Worm (Caenorhabditis elegans) whole organism, L1 larva: ENCODE data around the gene thn-1.

Experiments
- F16B12.6 ChIP-seq: fragments of 150-350 bp; optimal IDR thresholded peaks from 2 replicates; lab custom pipeline; 2014; ENCODE audit warnings: missing biosample characterization, missing genetic modification characterization
- Y116A8C.19 ChIP-seq: sonication (generic microtip); optimal IDR thresholded peaks from 2 replicates; lab custom pipeline; 2016; ENCODE audit warnings: missing compliant biosample characterization, missing genetic modification characterization, borderline replicate concordance
- blmp-1 ChIP-seq: fragments of 150-350 bp; optimal IDR thresholded peaks from 2 replicates; lab custom pipeline; 2014; ENCODE audit warnings: missing biosample characterization, missing genetic modification characterization
- ceh-8 ChIP-seq: fragments of 200-800 bp; sonication (Bioruptor generic); optimal IDR thresholded peaks from 2 replicates; lab custom pipeline; 2018; ENCODE audit warnings: mild to moderate bottlenecking, missing genetic modification characterization, moderate library complexity, missing compliant biosample characterization
- ceh-82 ChIP-seq, 3 experiments: fragments of 150-350 bp in 1 of 3; sonication (generic microtip) in 2 of 3; optimal IDR thresholded peaks; 2 replicates each; lab custom pipeline; 2014 to 2017; ENCODE audit warnings: missing biosample characterization in 3 of 3, missing genetic modification characterization in 3 of 3
- ces-1 ChIP-seq: fragments of 150-350 bp; optimal IDR thresholded peaks from 2 replicates; lab custom pipeline; 2014; ENCODE audit warnings: missing biosample characterization, missing genetic modification reagents, missing genetic modification characterization
- dpl-1 ChIP-seq, 3 experiments: fragments of 150-350 bp in 2 of 3; sonication (generic microtip) in 1 of 3; optimal IDR thresholded peaks; 2 replicates each; lab custom pipeline; 2014 to 2017; ENCODE audit warnings: missing biosample characterization in 3 of 3, missing genetic modification characterization in 3 of 3, missing genetic modification reagents in 3 of 3
- dsc-1 ChIP-seq: sonication (generic microtip); optimal IDR thresholded peaks from 2 replicates; lab custom pipeline; 2016; ENCODE audit warnings: mild to moderate bottlenecking, missing genetic modification characterization, missing compliant biosample characterization
- efl-1 ChIP-seq, 4 experiments: fragments of 150-350 bp; optimal IDR thresholded peaks in 3 of 4; peaks in 1 of 4; 1 replicate in 1 of 4; 2 replicates in 3 of 4; lab custom pipeline; 2014; ENCODE audit warnings: missing biosample characterization in 2 of 4, missing genetic modification characterization in 2 of 4, missing genetic modification reagents in 2 of 4
- egl-13 ChIP-seq: sonication (generic microtip); optimal IDR thresholded peaks from 2 replicates; lab custom pipeline; 2016; ENCODE audit warnings: missing genotype, missing genetic modification reagents, missing genetic modification characterization, missing compliant biosample characterization
- ets-5 ChIP-seq: fragments of 200-800 bp; sonication (Bioruptor generic); IDR thresholded peaks from 2 replicates; pipeline ENCODE4 v1.3.6; 2022; ENCODE audit warnings: missing genetic modification characterization, missing compliant biosample characterization
- fkh-10 ChIP-seq: sonication (generic microtip); optimal IDR thresholded peaks from 2 replicates; lab custom pipeline; 2017; ENCODE audit warnings: missing biosample characterization, missing genetic modification reagents, missing genetic modification characterization
- hlh-4 ChIP-seq: sonication (generic microtip); optimal IDR thresholded peaks from 2 replicates; lab custom pipeline; 2016; ENCODE audit warnings: mild to moderate bottlenecking, missing genetic modification characterization, missing compliant biosample characterization
- hpl-2 ChIP-seq: fragments of 150-350 bp; optimal IDR thresholded peaks from 2 replicates; lab custom pipeline; 2014; ENCODE audit warnings: missing biosample characterization, missing genetic modification reagents, missing genetic modification characterization
- irx-1 ChIP-seq: sonication (generic microtip); optimal IDR thresholded peaks from 2 replicates; lab custom pipeline; 2016; ENCODE audit warnings: missing genetic modification characterization, missing compliant biosample characterization
- lin-14 ChIP-seq: fragments of 200-800 bp; sonication (Bioruptor generic); optimal IDR thresholded peaks from 2 replicates; lab custom pipeline; 2018; ENCODE audit warnings: mild to moderate bottlenecking, missing genetic modification characterization, moderate library complexity, missing compliant biosample characterization
- lin-35 ChIP-seq, 2 experiments: fragments of 150-350 bp; optimal IDR thresholded peaks; 2 replicates each; lab custom pipeline; 2014; ENCODE audit warnings: missing biosample characterization in 2 of 2, missing genetic modification characterization in 2 of 2, missing genetic modification reagents in 2 of 2
- lin-39 ChIP-seq: fragments of 150-350 bp; optimal IDR thresholded peaks from 2 replicates; lab custom pipeline; 2014; ENCODE audit warnings: missing biosample characterization, missing genetic modification reagents, missing genetic modification characterization
- lsy-2 ChIP-seq, 2 experiments: fragments of 150-350 bp; optimal IDR thresholded peaks; 2 replicates each; lab custom pipeline; 2014; ENCODE audit warnings: missing biosample characterization in 2 of 2, missing genetic modification characterization in 2 of 2
- mdl-1 ChIP-seq, 2 experiments: fragments of 150-350 bp; optimal IDR thresholded peaks; 2 replicates each; lab custom pipeline; 2014 to 2017; ENCODE audit warnings: missing biosample characterization in 2 of 2, missing genetic modification characterization in 2 of 2, inconsistent platforms in 1 of 2
- mep-1 ChIP-seq: fragments of 150-350 bp; optimal IDR thresholded peaks from 2 replicates; lab custom pipeline; 2014; ENCODE audit warnings: missing biosample characterization, missing genetic modification characterization
- nhr-19 ChIP-seq: fragments of 200-800 bp; sonication (Bioruptor generic); conservative IDR thresholded peaks from 2 replicates; pipeline ENCODE4 v1.3.6; 2022; ENCODE audit warnings: missing genetic modification characterization, missing compliant biosample characterization
- nhr-20 ChIP-seq: sonication (generic microtip); optimal IDR thresholded peaks from 2 replicates; lab custom pipeline; 2016; ENCODE audit warnings: mild to moderate bottlenecking, missing genetic modification characterization, missing compliant biosample characterization
- nhr-28 ChIP-seq: fragments of 150-350 bp; optimal IDR thresholded peaks from 2 replicates; lab custom pipeline; 2014; ENCODE audit warnings: missing biosample characterization, missing genetic modification characterization
- nhr-47 ChIP-seq: sonication (generic microtip); optimal IDR thresholded peaks from 2 replicates; lab custom pipeline; 2016; ENCODE audit warnings: mild to moderate bottlenecking, missing genetic modification characterization, moderate library complexity, missing compliant biosample characterization
- nhr-71 ChIP-seq: sonication (generic microtip); optimal IDR thresholded peaks from 2 replicates; lab custom pipeline; 2016; ENCODE audit warnings: mild to moderate bottlenecking, missing genetic modification characterization, moderate library complexity, missing compliant biosample characterization
- nhr-76 ChIP-seq: sonication (generic microtip); optimal IDR thresholded peaks from 2 replicates; lab custom pipeline; 2017; ENCODE audit warnings: missing biosample characterization, missing genetic modification characterization
- nhr-77 ChIP-seq: fragments of 150-350 bp; optimal IDR thresholded peaks from 2 replicates; lab custom pipeline; 2014; ENCODE audit warnings: missing biosample characterization, missing genetic modification characterization
- nhr-84 ChIP-seq: sonication (generic microtip); optimal IDR thresholded peaks from 2 replicates; lab custom pipeline; 2017; ENCODE audit warnings: missing biosample characterization, missing genetic modification characterization
- rnt-1 ChIP-seq: sonication (generic microtip); optimal IDR thresholded peaks from 2 replicates; lab custom pipeline; 2016; ENCODE audit warnings: mild to moderate bottlenecking, missing genetic modification characterization, moderate library complexity, missing compliant biosample characterization
- snu-23 ChIP-seq: sonication (generic microtip); optimal IDR thresholded peaks from 2 replicates; lab custom pipeline; 2016; ENCODE audit warnings: missing genetic modification characterization, missing compliant biosample characterization
- sox-4 ChIP-seq: sonication (generic microtip); optimal IDR thresholded peaks from 2 replicates; lab custom pipeline; 2016; ENCODE audit warnings: missing genetic modification characterization, missing compliant biosample characterization
- sup-37 ChIP-seq: fragments of 200-800 bp; sonication (Bioruptor generic); optimal IDR thresholded peaks from 2 replicates; lab custom pipeline; 2018; ENCODE audit warnings: mild to moderate bottlenecking, missing genetic modification characterization, missing compliant biosample characterization
- unc-130 ChIP-seq: fragments of 150-350 bp; optimal IDR thresholded peaks from 2 replicates; lab custom pipeline; 2017; ENCODE audit warnings: missing biosample characterization, missing genetic modification characterization, inconsistent platforms
- unc-62 ChIP-seq: fragments of 150-350 bp; optimal IDR thresholded peaks from 2 replicates; lab custom pipeline; 2014; ENCODE audit warnings: missing biosample characterization, missing genetic modification reagents, missing genetic modification characterization
- unc-98 ChIP-seq: fragments of 200-800 bp; sonication (Bioruptor generic); IDR thresholded peaks from 2 replicates; pipeline ENCODE4 v1.3.6; 2022; ENCODE audit warnings: missing genetic modification characterization, missing compliant biosample characterization

The thn-1 gene

DNA sequence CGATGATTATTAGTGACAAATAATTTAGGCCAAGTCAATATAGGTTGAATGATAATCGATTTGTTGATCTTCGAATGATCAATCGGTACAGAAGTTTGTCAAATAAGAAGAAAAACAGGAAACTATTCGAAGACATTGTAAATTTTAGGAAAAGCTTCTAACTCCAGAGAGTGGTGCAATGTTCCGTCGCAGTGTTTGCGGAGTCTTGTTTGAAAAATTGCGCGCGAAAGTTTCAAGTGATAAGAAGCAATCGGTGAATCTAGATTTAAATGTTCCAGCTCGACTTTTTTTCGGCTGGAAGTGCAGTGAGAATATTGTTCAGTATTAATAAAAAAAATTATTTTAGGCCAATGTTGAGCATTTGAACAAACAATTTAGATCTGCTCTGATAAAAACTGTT lies 45.2 kb upstream of the thn-1 start (continued):
- TF ChIP-seq ets-5 (GFP tag; lab: Robert Waterston, UW) (no peak), irx-1 (tag; lab: Kevin White, UChicago) (no peak), lin-35 (GFP tag; optimal IDR thresholded peaks at IDR 0.05; lab: Kevin White, UChicago) (peak; percentile 74 to 82)

DNA sequence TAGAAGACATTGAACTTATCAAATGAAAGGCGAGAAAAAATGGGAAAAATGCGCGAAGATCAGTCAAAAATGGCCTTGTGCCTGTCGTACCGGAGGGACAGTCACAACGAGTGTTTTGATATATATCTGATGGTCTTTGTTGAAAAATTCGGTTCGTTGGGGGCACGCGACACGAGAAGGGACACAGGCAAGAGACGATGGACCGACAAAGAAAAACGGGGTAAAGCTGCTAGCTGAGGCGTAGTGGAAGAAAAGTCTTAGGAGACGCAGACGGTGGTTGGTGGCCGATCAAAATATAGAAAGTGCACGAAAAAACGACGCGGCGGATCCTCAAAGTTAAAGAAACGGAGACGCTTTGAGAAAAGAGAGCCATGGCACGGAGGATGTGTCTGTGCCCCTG lies 44.6 kb upstream of the thn-1 start:
- TF ChIP-seq ceh-8 (GFP tag; lab: Kevin White, UChicago) (no peak), nhr-84 (no peak), sox-4 (no peak), nhr-76 (no peak), nhr-20 (peak; percentile 21), lin-39 (tag; lab: Kevin White, UChicago) (no peak), nhr-47 (tag; lab: Kevin White, UChicago) (no peak), efl-1 (optimal IDR thresholded peaks at IDR 0.05; lab: Kevin White, UChicago) (peak; percentile 38 to 54), efl-1 (GFP tag; optimal IDR thresholded peaks at IDR 0.05 in 1 of 2; lab: Kevin White, UChicago) (peak; percentile 21 to 63), unc-98 (GFP tag; lab: Robert Waterston, UW) (no peak), lin-14 (peak; percentile 76), fkh-10 (no peak), dpl-1 (GFP tag; optimal IDR thresholded peaks at IDR 0.05; lab: Kevin White, UChicago) (peak in 2 of 3 experiments; percentile 1 to 36), dsc-1 (tag; lab: Kevin White, UChicago) (peak; percentile 12), rnt-1 (tag; lab: Kevin White, UChicago) (peak; percentile 54), nhr-71 (tag; lab: Kevin White, UChicago) (peak; percentile 60), unc-130 (tag; lab: Kevin White, UChicago) (peak; percentile 22), Y116A8C.19 (no peak), hlh-4 (tag; lab: Kevin White, UChicago) (no peak), ceh-82 (tag; optimal IDR thresholded peaks at IDR 0.05; lab: Kevin White, UChicago) (peak in 1 of 3 experiments; percentile 44), ces-1 (GFP tag; lab: Kevin White, UChicago) (no peak), mdl-1 (tag; optimal IDR thresholded peaks at IDR 0.05; lab: Kevin White, UChicago) (peak in 1 of 2 experiments; percentile 39), mep-1 (tag; lab: Kevin White, UChicago) (peak; percentile 13), blmp-1 (tag; lab: Kevin White, UChicago) (peak; percentile 32), egl-13 (no peak), snu-23 (GFP tag; lab: Kevin White, UChicago) (peak; percentile 34), nhr-77 (tag; lab: Kevin White, UChicago) (no peak), hpl-2 (GFP tag; lab: Kevin White, UChicago) (no peak), unc-62 (GFP tag; lab: Kevin White, UChicago) (no peak), F16B12.6 (tag; lab: Kevin White, UChicago) (peak; percentile 25), nhr-19 (GFP tag; lab: Robert Waterston, UW) (peak; percentile 22; the same call in 1 of the 2 replicates), lsy-2 (tag; optimal IDR thresholded peaks at IDR 0.05; lab: Kevin White, UChicago) (peak in 1 of 2 experiments; percentile 39), nhr-28 (tag; lab: Kevin White, UChicago) (no peak)

DNA sequence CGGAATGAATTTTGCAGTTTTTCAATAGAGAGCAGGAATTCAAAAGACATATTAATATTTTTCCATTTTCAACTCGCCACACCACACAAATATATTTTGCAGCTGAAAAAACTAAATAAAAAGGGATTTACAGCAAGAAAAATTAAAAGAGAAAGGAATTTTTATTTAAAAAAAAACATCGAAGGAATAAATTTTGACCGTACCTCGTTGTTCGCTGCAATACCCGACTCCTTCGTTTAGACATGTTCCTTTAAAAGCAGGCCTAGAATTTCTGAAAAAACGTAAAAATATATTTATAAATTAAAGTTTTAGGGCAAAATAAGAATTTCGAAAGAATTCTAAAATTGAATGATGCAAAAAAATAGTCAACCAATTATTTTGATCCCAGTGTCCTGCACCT lies 44.1 kb upstream of the thn-1 start, which contains the start of gene F19B6.1:
F19B6.1 (minus strand) TSS at position 278 of the 400 bp plus-strand sequence.
- no peak for TF ChIP-seq sup-37 (GFP tag; lab: Kevin White, UChicago)
- TF ChIP-seq efl-1 (optimal IDR thresholded peaks at IDR 0.05; lab: Kevin White, UChicago) = no peak
- TF ChIP-seq efl-1 (GFP tag; optimal IDR thresholded peaks at IDR 0.05 in 1 of 2; lab: Kevin White, UChicago) = peak in 1 of 2 experiments; percentile 27
